Fruit fly (Drosophila melanogaster) whole organism, embryonic: ENCODE measurements around the gene Jhbp7.

Experiments
- B-H2 ChIP-seq: fragments of 200-800 bp; sonication (Bioruptor generic); optimal IDR thresholded peaks from 2 replicates; lab custom pipeline; 2018; ENCODE audit warnings: missing biosample characterization, mild to moderate bottlenecking, missing genetic modification characterization
- BtbVII ChIP-seq: fragments of 200-800 bp; sonication (Bioruptor generic); optimal IDR thresholded peaks from 3 replicates; lab custom pipeline; 2017; ENCODE audit warnings: missing biosample characterization, mild to moderate bottlenecking, missing genetic modification characterization
- CG11085 ChIP-seq: fragments of 200-800 bp; sonication (Bioruptor generic); IDR thresholded peaks from 2 replicates; pipeline ENCODE4 v1.3.6; 2022; ENCODE audit warnings: missing biosample characterization, missing genetic modification characterization
- CG12659 ChIP-seq: fragments of 200-800 bp; sonication (Bioruptor generic); optimal IDR thresholded peaks from 3 replicates; lab custom pipeline; 2017; ENCODE audit warnings: mild to moderate bottlenecking, missing biosample characterization, missing genetic modification reagents, missing genetic modification characterization
- CG13287 ChIP-seq: fragments of 200-800 bp; sonication (Bioruptor generic); IDR thresholded peaks from 2 replicates; pipeline ENCODE4 v1.3.6; 2022; ENCODE audit warnings: missing biosample characterization, missing genetic modification characterization; ENCODE audit not compliant: partially characterized antibody
- CG13894 ChIP-seq: fragments of 200-800 bp; sonication (Bioruptor generic); optimal IDR thresholded peaks from 3 replicates; lab custom pipeline; 2018; ENCODE audit warnings: missing biosample characterization, mild to moderate bottlenecking, missing genetic modification characterization, moderate library complexity
- CG14965 ChIP-seq: fragments of 200-800 bp; sonication (Bioruptor generic); optimal IDR thresholded peaks from 2 replicates; lab custom pipeline; 2016; ENCODE audit warnings: missing biosample characterization, missing genetic modification characterization, borderline replicate concordance
- CG15479 ChIP-seq: fragments of 200-800 bp; sonication (Bioruptor generic); optimal IDR thresholded peaks from 3 replicates; lab custom pipeline; 2019; ENCODE audit warnings: missing biosample characterization, mild to moderate bottlenecking, missing genetic modification characterization, moderate library complexity
- CG17612 ChIP-seq: fragments of 200-800 bp; sonication (Bioruptor generic); IDR thresholded peaks from 2 replicates; pipeline ENCODE4 v1.3.6; 2022; ENCODE audit warnings: missing biosample characterization, missing genetic modification characterization
- CG17802 ChIP-seq: fragments of 200-800 bp; sonication (Bioruptor generic); optimal IDR thresholded peaks from 2 replicates; lab custom pipeline; 2018; ENCODE audit warnings: missing biosample characterization, mild to moderate bottlenecking, missing genetic modification characterization, moderate library complexity
- CG18764 ChIP-seq: fragments of 200-800 bp; sonication (Bioruptor generic); optimal IDR thresholded peaks from 3 replicates; lab custom pipeline; 2016; ENCODE audit warnings: missing biosample characterization, missing genetic modification characterization
- CG3163 ChIP-seq: fragments of 200-800 bp; sonication (Bioruptor generic); optimal IDR thresholded peaks from 3 replicates; lab custom pipeline; 2016; ENCODE audit warnings: missing biosample characterization, missing genetic modification characterization
- CG32772 ChIP-seq: fragments of 200-800 bp; sonication (Bioruptor generic); IDR thresholded peaks from 2 replicates; pipeline ENCODE4 v1.3.6; 2022; ENCODE audit warnings: missing biosample characterization, missing genetic modification characterization
- CG34422 ChIP-seq: fragments of 200-800 bp; sonication (Bioruptor generic); IDR thresholded peaks from 3 replicates; pipeline ENCODE4 v1.3.6; 2022; ENCODE audit warnings: missing biosample characterization, missing genetic modification characterization
- CG4360 ChIP-seq: fragments of 200-800 bp; sonication (Bioruptor generic); IDR thresholded peaks from 2 replicates; pipeline ENCODE4 v1.3.6; 2022; ENCODE audit warnings: missing biosample characterization, missing genetic modification characterization
- CG4404 ChIP-seq: fragments of 200-800 bp; sonication (Bioruptor generic); IDR thresholded peaks from 2 replicates; pipeline ENCODE4 v1.3.6; 2022; ENCODE audit warnings: missing biosample characterization, missing genetic modification characterization
- CG5180 ChIP-seq: fragments of 200-800 bp; sonication (Bioruptor generic); optimal IDR thresholded peaks from 3 replicates; lab custom pipeline; 2017; ENCODE audit warnings: missing biosample characterization, missing genetic modification characterization, mild to moderate bottlenecking, moderate library complexity, missing genetic modification reagents
- CG7963 ChIP-seq: fragments of 200-800 bp; sonication (Bioruptor generic); IDR thresholded peaks from 3 replicates; pipeline ENCODE4 v1.3.6; 2022; ENCODE audit warnings: missing biosample characterization, missing genetic modification characterization; ENCODE audit not compliant: partially characterized antibody
- CG9817 ChIP-seq: fragments of 200-800 bp; sonication (Bioruptor generic); optimal IDR thresholded peaks from 2 replicates; lab custom pipeline; 2018; ENCODE audit warnings: missing biosample characterization, mild to moderate bottlenecking, missing genetic modification characterization, moderate library complexity
- D19A ChIP-seq: fragments of 200-800 bp; optimal IDR thresholded peaks from 3 replicates; lab custom pipeline; 2019; ENCODE audit warnings: missing biosample characterization, mild to moderate bottlenecking, missing genetic modification characterization, moderate library complexity
- Dad ChIP-seq: fragments of 200-800 bp; sonication (Bioruptor generic); optimal IDR thresholded peaks from 3 replicates; lab custom pipeline; 2016; ENCODE audit warnings: missing biosample characterization, missing genetic modification characterization
- Dfd ChIP-seq, 2 experiments: fragments of >200 bp; optimal IDR thresholded peaks; 2 replicates each; lab custom pipeline; 2017; ENCODE audit warnings: missing biosample characterization in 2 of 2, missing genetic modification characterization in 2 of 2
- Ets65A ChIP-seq: fragments of 200-800 bp; sonication (Bioruptor generic); peaks from one replicate; lab custom pipeline; 2016; ENCODE audit warnings: missing biosample characterization, missing genetic modification characterization
- Ets97D ChIP-seq: fragments of 200-800 bp; sonication (Bioruptor generic); optimal IDR thresholded peaks from 3 replicates; lab custom pipeline; 2016; ENCODE audit warnings: missing biosample characterization, missing genetic modification characterization
- H2.0 ChIP-seq: fragments of 200-800 bp; sonication (Bioruptor generic); IDR thresholded peaks from 2 replicates; pipeline ENCODE4 v1.3.6; 2022; ENCODE audit warnings: missing biosample characterization, missing genetic modification characterization
- Kr ChIP-seq: fragments of 200-800 bp; sonication (Bioruptor generic); optimal IDR thresholded peaks from 2 replicates; lab custom pipeline; 2017; ENCODE audit warnings: missing biosample characterization, mild to moderate bottlenecking, missing genetic modification characterization
- Med ChIP-seq: fragments of 200-800 bp; sonication (Bioruptor generic); peaks from one replicate; lab custom pipeline; 2016; ENCODE audit warnings: missing biosample characterization, missing genetic modification characterization, mild to moderate bottlenecking, inconsistent platforms, moderate library complexity
- NFAT ChIP-seq: fragments of 200-800 bp; sonication (Bioruptor generic); IDR thresholded peaks from 2 replicates; pipeline ENCODE4 v1.3.6; 2022; ENCODE audit warnings: missing biosample characterization, missing genetic modification characterization
- Nf-YA ChIP-seq: fragments of 200-800 bp; sonication (Bioruptor generic); IDR thresholded peaks from 2 replicates; pipeline ENCODE4 v1.3.6; 2022; ENCODE audit warnings: missing biosample characterization, missing genetic modification characterization
- ara ChIP-seq: fragments of 200-800 bp; sonication (Bioruptor generic); IDR thresholded peaks from 2 replicates; pipeline ENCODE4 v1.3.6; 2022; ENCODE audit warnings: missing biosample characterization, missing genetic modification characterization
- bab2 ChIP-seq: fragments of 200-800 bp; sonication (Bioruptor generic); optimal IDR thresholded peaks from 2 replicates; lab custom pipeline; 2016; ENCODE audit warnings: missing biosample characterization, missing genetic modification characterization
- bowl ChIP-seq: fragments of 200-800 bp; sonication (Bioruptor generic); IDR thresholded peaks from 2 replicates; pipeline ENCODE4 v1.3.6; 2022; ENCODE audit warnings: missing biosample characterization, missing genetic modification characterization
- cas ChIP-seq: fragments of 200-800 bp; sonication (Bioruptor generic); IDR thresholded peaks from 2 replicates; pipeline ENCODE4 v1.3.6; 2022; ENCODE audit warnings: missing biosample characterization, missing genetic modification characterization
- ham ChIP-seq: fragments of 200-800 bp; sonication (Bioruptor generic); IDR thresholded peaks from 2 replicates; pipeline ENCODE4 v1.3.6; 2022; ENCODE audit warnings: missing biosample characterization, missing genetic modification characterization
- kay ChIP-seq: fragments of 200-800 bp; sonication (Bioruptor generic); optimal IDR thresholded peaks from 2 replicates; lab custom pipeline; 2016; ENCODE audit warnings: missing biosample characterization, missing genetic modification characterization
- lov ChIP-seq, 2 experiments: fragments of 200-800 bp in 1 of 2; fragments of >200 bp in 1 of 2; sonication (Bioruptor generic) in 1 of 2; IDR thresholded peaks in 1 of 2; optimal IDR thresholded peaks in 1 of 2; 2 replicates in 1 of 2; 3 replicates in 1 of 2; pipeline versions ENCODE4 v1.3.6 to Lab custom; 2017 to 2022; ENCODE audit warnings: missing biosample characterization in 1 of 2, missing genetic modification characterization in 1 of 2
- nerfin-2 ChIP-seq: fragments of 200-800 bp; sonication (Bioruptor generic); IDR thresholded peaks from 2 replicates; pipeline ENCODE4 v1.3.6; 2022; ENCODE audit warnings: missing biosample characterization, missing genetic modification characterization; ENCODE audit not compliant: partially characterized antibody
- p53 ChIP-seq: fragments of 200-800 bp; sonication (Bioruptor generic); optimal IDR thresholded peaks from 2 replicates; lab custom pipeline; 2016; ENCODE audit warnings: missing biosample characterization, missing genetic modification characterization
- phol ChIP-seq: fragments of 200-800 bp; sonication (Bioruptor generic); optimal IDR thresholded peaks from 3 replicates; lab custom pipeline; 2018; ENCODE audit warnings: missing biosample characterization, mild to moderate bottlenecking, missing genetic modification characterization, moderate library complexity
- psq ChIP-seq: fragments of 200-800 bp; sonication (Bioruptor generic); optimal IDR thresholded peaks from 2 replicates; lab custom pipeline; 2017; ENCODE audit warnings: missing biosample characterization, missing genetic modification characterization
- sens-2 ChIP-seq: fragments of 200-800 bp; sonication (Bioruptor generic); IDR thresholded peaks from 2 replicates; pipeline ENCODE4 v1.3.6; 2022; ENCODE audit warnings: missing biosample characterization, missing genetic modification characterization
- trem ChIP-seq: fragments of 200-800 bp; optimal IDR thresholded peaks from 3 replicates; lab custom pipeline; 2019; ENCODE audit warnings: missing biosample characterization, mild to moderate bottlenecking, missing genetic modification characterization, moderate library complexity
- wdn ChIP-seq: fragments of 200-800 bp; sonication (Bioruptor generic); IDR thresholded peaks from 2 replicates; pipeline ENCODE4 v1.3.6; 2022; ENCODE audit warnings: missing biosample characterization, missing genetic modification characterization
- zen2 ChIP-seq: fragments of 200-800 bp; sonication (Bioruptor generic); IDR thresholded peaks from 3 replicates; pipeline ENCODE4 v1.3.6; 2022; ENCODE audit warnings: missing biosample characterization, missing genetic modification characterization; ENCODE audit not compliant: partially characterized antibody

Gene Jhbp7

DNA sequence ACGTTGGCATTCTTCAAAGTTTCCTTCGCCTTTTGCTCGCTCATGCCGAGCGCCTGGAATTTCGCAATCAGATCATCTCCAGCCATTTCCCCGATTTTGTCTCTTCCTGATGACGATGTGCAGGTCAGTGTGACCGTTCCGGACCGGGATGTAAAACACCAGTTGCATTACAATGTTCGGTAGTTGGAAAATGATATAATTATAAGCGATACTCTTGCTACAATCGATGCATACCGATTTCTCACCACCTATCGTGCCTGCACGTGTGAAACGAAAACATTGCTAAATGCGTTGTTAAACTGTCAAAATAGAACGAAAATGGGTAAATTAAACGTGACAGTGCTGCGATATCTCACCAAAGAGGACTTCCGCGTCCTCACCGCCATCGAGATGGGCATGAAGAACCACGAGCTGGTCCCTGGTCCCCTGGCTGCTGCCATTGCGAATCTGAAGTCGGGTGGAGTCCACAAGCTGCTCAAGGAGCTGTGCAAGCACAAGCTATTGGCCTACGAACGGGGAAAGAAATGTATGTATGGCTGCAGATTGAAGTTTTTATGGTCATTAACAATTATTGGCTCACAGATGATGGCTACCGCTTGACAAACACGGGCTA, 28.3 kb downstream of the Jhbp7 start, which contains the start of the genes GlnRS and RIOK2 (continued):
- no peak for TF ChIP-seq D19A (tag; lab: Kevin White, UChicago)
- TF ChIP-seq CG17802 (tag; lab: Kevin White, UChicago), result peak; percentile 92
- TF ChIP-seq CG3163 (GFP tag; lab: Kevin White, UChicago), result no peak
- TF ChIP-seq Dfd (GFP tag; optimal IDR thresholded peaks at IDR 0.05; lab: Kevin White, UChicago), result peak in 1 of 2 experiments; percentile 79
- no peak for TF ChIP-seq ham (GFP tag; lab: Robert Waterston, UW)
- 0 out of 2 replicates have a peak, but pooled peaks have one; percentile 13 for TF ChIP-seq cas (GFP tag; lab: Robert Waterston, UW)
- TF ChIP-seq lov (optimal IDR thresholded peaks at IDR 0.05; lab: Kevin White, UChicago), result no peak
- TF ChIP-seq lov (GFP tag; IDR thresholded peaks at IDR 0.05; lab: Robert Waterston, UW), result no peak
- peak; percentile 32 for TF ChIP-seq p53 (GFP tag; lab: Kevin White, UChicago)
- TF ChIP-seq CG13287, result peak; percentile 99
- no peak for TF ChIP-seq Dad
- TF ChIP-seq BtbVII (GFP tag; lab: Kevin White, UChicago), result no peak
- peak; percentile 75; the same call in 1 of the 2 replicates for TF ChIP-seq nerfin-2 (GFP tag; lab: Robert Waterston, UW)
- no peak for TF ChIP-seq CG4404 (GFP tag; lab: Robert Waterston, UW)
- TF ChIP-seq CG17612 (GFP tag; lab: Robert Waterston, UW), result no peak
- no peak for TF ChIP-seq bowl (GFP tag; lab: Robert Waterston, UW)
- TF ChIP-seq CG34422 (GFP tag; lab: Robert Waterston, UW), result peak; percentile 85; the same call in 2 of the 3 replicates
- TF ChIP-seq H2.0 (GFP tag; lab: Robert Waterston, UW), result no peak
- no peak for TF ChIP-seq bab2 (GFP tag; lab: Kevin White, UChicago)

DNA sequence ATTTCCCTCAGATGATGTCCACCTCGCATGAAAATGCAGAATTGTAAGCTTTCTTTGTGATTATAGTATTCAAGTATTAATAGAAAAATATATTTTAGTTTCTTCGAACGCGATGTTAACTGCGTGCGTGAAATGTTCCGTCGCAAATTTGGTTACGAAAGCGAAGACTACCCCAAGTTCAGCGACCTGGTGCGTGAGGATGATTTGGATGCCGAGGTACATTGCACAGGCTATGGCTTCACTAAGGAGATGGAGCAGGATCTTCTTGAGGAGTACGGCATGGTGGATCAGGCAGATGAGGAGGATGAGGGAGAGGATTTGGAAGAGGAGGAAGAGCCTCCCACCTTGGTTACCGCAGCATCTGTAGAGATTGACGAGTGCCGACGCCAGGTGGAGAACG, 29.3 kb downstream of the Jhbp7 start:
- TF ChIP-seq Ets97D (GFP tag; lab: Kevin White, UChicago) (no peak), Ets65A (peak; percentile 92)

dm6 chr3R:25269909-25270308, 32.5 kb downstream of the Jhbp7 start, which contains the start of the genes CG11889 and CG11891:
Gene CG11889 (plus strand): TSS chr3R:25270209.
Gene CG11891 (plus strand): TSS chr3R:25270209.
- TF ChIP-seq Med (GFP tag; lab: Kevin White, UChicago) (peak; percentile 12), CG5180 (no peak), phol (no peak)

DNA sequence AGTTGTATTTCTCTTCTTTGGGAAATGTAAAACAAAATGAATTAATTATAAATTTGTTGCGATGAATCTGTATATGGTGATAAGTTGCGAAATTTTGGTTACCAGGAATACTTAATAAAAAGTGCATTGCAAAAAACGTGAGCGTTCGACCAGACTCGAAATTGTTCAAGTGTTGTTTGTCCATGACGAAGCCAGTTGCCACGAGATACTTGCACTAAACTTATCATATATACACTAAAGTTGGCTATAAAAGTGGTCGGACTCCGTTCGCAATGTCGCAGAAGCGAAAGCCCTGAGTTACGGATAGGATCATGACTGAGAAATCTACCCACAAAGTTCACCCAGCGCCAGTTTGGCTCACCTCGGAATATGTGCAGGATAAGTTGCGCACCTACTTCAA, 36.1 kb downstream of the Jhbp7 start, which contains the start of gene CG11878:
Gene CG11878, plus strand, starts transcription at position 301 of the 400 bp plus-strand sequence.
- TF ChIP-seq CG14965 (GFP tag; lab: Kevin White, UChicago), result no peak
- TF ChIP-seq psq, result no peak
- TF ChIP-seq Kr (GFP tag; lab: Kevin White, UChicago), result no peak
- no peak for TF ChIP-seq CG11085 (GFP tag; lab: Robert Waterston, UW)
- TF ChIP-seq CG7963 (GFP tag; lab: Robert Waterston, UW), result no peak
- no peak for TF ChIP-seq CG18764 (GFP tag; lab: Kevin White, UChicago)

dm6 chr3R:25275276-25275675, 37.9 kb downstream of the Jhbp7 start:
- TF ChIP-seq wdn (GFP tag; lab: Robert Waterston, UW) (no peak), CG15479 (GFP tag; lab: Kevin White, UChicago) (no peak), phol (no peak), CG12659 (GFP tag; lab: Kevin White, UChicago) (peak; percentile 23), NFAT (GFP tag; lab: Robert Waterston, UW) (no peak), CG4360 (GFP tag; lab: Robert Waterston, UW) (no peak), ara (GFP tag; lab: Robert Waterston, UW) (no peak), Nf-YA (GFP tag; lab: Robert Waterston, UW) (no peak), B-H2 (GFP tag; lab: Kevin White, UChicago) (peak; percentile 36), kay (GFP tag; lab: Kevin White, UChicago) (no peak), CG32772 (GFP tag; lab: Robert Waterston, UW) (no peak), CG13894 (tag; lab: Kevin White, UChicago) (peak; percentile 57), CG9817 (tag; lab: Kevin White, UChicago) (peak; percentile 26), trem (no peak), zen2 (GFP tag; lab: Robert Waterston, UW) (no peak), sens-2 (GFP tag; lab: Robert Waterston, UW) (no peak)
